Worm (Caenorhabditis elegans) whole organism, L1 larva: ENCODE results near the gene K09E2.3.

ENCODE experiments used
- F16B12.6 ChIP-seq: fragments of 150-350 bp; optimal IDR thresholded peaks from 2 replicates; lab custom pipeline; 2014; ENCODE audit warnings: missing biosample characterization, missing genetic modification characterization
- aly-2 ChIP-seq: fragments of 150-350 bp; optimal IDR thresholded peaks from 2 replicates; lab custom pipeline; 2014; ENCODE audit warnings: missing biosample characterization, missing genetic modification characterization
- blmp-1 ChIP-seq: fragments of 150-350 bp; optimal IDR thresholded peaks from 2 replicates; lab custom pipeline; 2014; ENCODE audit warnings: missing biosample characterization, missing genetic modification characterization
- ceh-63 ChIP-seq: fragments of 200-800 bp; sonication (Bioruptor generic); optimal IDR thresholded peaks from 2 replicates; lab custom pipeline; 2018; ENCODE audit warnings: mild to moderate bottlenecking, missing genetic modification characterization, missing compliant biosample characterization
- efl-1 ChIP-seq, 4 experiments: fragments of 150-350 bp; optimal IDR thresholded peaks in 3 of 4; peaks in 1 of 4; 1 replicate in 1 of 4; 2 replicates in 3 of 4; lab custom pipeline; 2014; ENCODE audit warnings: missing biosample characterization in 2 of 4, missing genetic modification characterization in 2 of 4, missing genetic modification reagents in 2 of 4
- efl-3 ChIP-seq: fragments of 200-800 bp; sonication (Bioruptor generic); optimal IDR thresholded peaks from 2 replicates; lab custom pipeline; 2018; ENCODE audit warnings: mild to moderate bottlenecking, missing genetic modification characterization, missing compliant biosample characterization
- egl-13 ChIP-seq: sonication (generic microtip); optimal IDR thresholded peaks from 2 replicates; lab custom pipeline; 2016; ENCODE audit warnings: missing genotype, missing genetic modification reagents, missing genetic modification characterization, missing compliant biosample characterization
- elt-2 ChIP-seq: sonication (generic microtip); optimal IDR thresholded peaks from 2 replicates; lab custom pipeline; 2016; ENCODE audit warnings: missing genetic modification characterization, mild to moderate bottlenecking, inconsistent platforms, missing compliant biosample characterization, missing genetic modification reagents
- fkh-10 ChIP-seq: sonication (generic microtip); optimal IDR thresholded peaks from 2 replicates; lab custom pipeline; 2017; ENCODE audit warnings: missing biosample characterization, missing genetic modification reagents, missing genetic modification characterization
- fos-1 ChIP-seq: fragments of 150-350 bp; optimal IDR thresholded peaks from 2 replicates; lab custom pipeline; 2014; ENCODE audit warnings: missing biosample characterization, missing genetic modification characterization
- hlh-4 ChIP-seq: sonication (generic microtip); optimal IDR thresholded peaks from 2 replicates; lab custom pipeline; 2016; ENCODE audit warnings: mild to moderate bottlenecking, missing genetic modification characterization, missing compliant biosample characterization
- irx-1 ChIP-seq: sonication (generic microtip); optimal IDR thresholded peaks from 2 replicates; lab custom pipeline; 2016; ENCODE audit warnings: missing genetic modification characterization, missing compliant biosample characterization
- isw-1 ChIP-seq: fragments of 200-800 bp; sonication (Bioruptor generic); IDR thresholded peaks from 2 replicates; pipeline ENCODE4 v1.3.6; 2022; ENCODE audit warnings: missing genetic modification characterization, missing compliant biosample characterization
- lin-15B ChIP-seq: fragments of 150-350 bp; sonication (generic microtip); optimal IDR thresholded peaks from 3 replicates; lab custom pipeline; 2014; ENCODE audit warnings: missing biosample characterization, missing genetic modification characterization
- lin-35 ChIP-seq, 2 experiments: fragments of 150-350 bp; optimal IDR thresholded peaks; 2 replicates each; lab custom pipeline; 2014; ENCODE audit warnings: missing biosample characterization in 2 of 2, missing genetic modification characterization in 2 of 2, missing genetic modification reagents in 2 of 2
- mef-2 ChIP-seq: fragments of 150-350 bp; optimal IDR thresholded peaks from 2 replicates; lab custom pipeline; 2014; ENCODE audit warnings: missing biosample characterization, missing genetic modification characterization
- nhr-20 ChIP-seq: sonication (generic microtip); optimal IDR thresholded peaks from 2 replicates; lab custom pipeline; 2016; ENCODE audit warnings: mild to moderate bottlenecking, missing genetic modification characterization, missing compliant biosample characterization
- nhr-47 ChIP-seq: sonication (generic microtip); optimal IDR thresholded peaks from 2 replicates; lab custom pipeline; 2016; ENCODE audit warnings: mild to moderate bottlenecking, missing genetic modification characterization, moderate library complexity, missing compliant biosample characterization
- nhr-71 ChIP-seq: sonication (generic microtip); optimal IDR thresholded peaks from 2 replicates; lab custom pipeline; 2016; ENCODE audit warnings: mild to moderate bottlenecking, missing genetic modification characterization, moderate library complexity, missing compliant biosample characterization
- nhr-76 ChIP-seq: sonication (generic microtip); optimal IDR thresholded peaks from 2 replicates; lab custom pipeline; 2017; ENCODE audit warnings: missing biosample characterization, missing genetic modification characterization
- nhr-77 ChIP-seq: fragments of 150-350 bp; optimal IDR thresholded peaks from 2 replicates; lab custom pipeline; 2014; ENCODE audit warnings: missing biosample characterization, missing genetic modification characterization
- nhr-85 ChIP-seq: sonication (generic microtip); peaks from one replicate; lab custom pipeline; 2016; ENCODE audit warnings: missing genetic modification characterization, inconsistent platforms, missing compliant biosample characterization
- nhr-90 ChIP-seq: sonication (generic microtip); optimal IDR thresholded peaks from 2 replicates; lab custom pipeline; 2016; ENCODE audit warnings: mild to moderate bottlenecking, missing genetic modification characterization, missing compliant biosample characterization; ENCODE audit not compliant: poor library complexity
- rnt-1 ChIP-seq: sonication (generic microtip); optimal IDR thresholded peaks from 2 replicates; lab custom pipeline; 2016; ENCODE audit warnings: mild to moderate bottlenecking, missing genetic modification characterization, moderate library complexity, missing compliant biosample characterization
- snpc-4 ChIP-seq: fragments of 150-350 bp; optimal IDR thresholded peaks from 2 replicates; lab custom pipeline; 2014; ENCODE audit warnings: missing biosample characterization, missing genetic modification characterization
- snu-23 ChIP-seq: sonication (generic microtip); optimal IDR thresholded peaks from 2 replicates; lab custom pipeline; 2016; ENCODE audit warnings: missing genetic modification characterization, missing compliant biosample characterization
- sptf-1 ChIP-seq: fragments of 150-350 bp; optimal IDR thresholded peaks from 2 replicates; lab custom pipeline; 2014; ENCODE audit warnings: missing biosample characterization, missing genetic modification characterization
- sup-37 ChIP-seq: fragments of 200-800 bp; sonication (Bioruptor generic); optimal IDR thresholded peaks from 2 replicates; lab custom pipeline; 2018; ENCODE audit warnings: mild to moderate bottlenecking, missing genetic modification characterization, missing compliant biosample characterization
- tbx-2 ChIP-seq: sonication (generic microtip); optimal IDR thresholded peaks from 2 replicates; lab custom pipeline; 2016; ENCODE audit warnings: missing genetic modification characterization, missing compliant biosample characterization
- unc-130 ChIP-seq: fragments of 150-350 bp; optimal IDR thresholded peaks from 2 replicates; lab custom pipeline; 2017; ENCODE audit warnings: missing biosample characterization, missing genetic modification characterization, inconsistent platforms
- vab-15 ChIP-seq: sonication (generic microtip); optimal IDR thresholded peaks from 2 replicates; lab custom pipeline; 2017; ENCODE audit warnings: missing genotype, mild to moderate bottlenecking, missing genetic modification characterization, missing compliant biosample characterization
- zag-1 ChIP-seq: fragments of 150-350 bp; optimal IDR thresholded peaks from 2 replicates; lab custom pipeline; 2014; ENCODE audit warnings: missing biosample characterization, missing genetic modification characterization
- zip-4 ChIP-seq: fragments of 200-800 bp; sonication (Bioruptor generic); optimal IDR thresholded peaks from 2 replicates; lab custom pipeline; 2018; ENCODE audit warnings: mild to moderate bottlenecking, missing genetic modification characterization, moderate library complexity, missing compliant biosample characterization
- ztf-4 ChIP-seq: fragments of 150-350 bp; optimal IDR thresholded peaks from 2 replicates; lab custom pipeline; 2014; ENCODE audit warnings: missing biosample characterization, missing genetic modification characterization

The K09E2.3 gene

DNA sequence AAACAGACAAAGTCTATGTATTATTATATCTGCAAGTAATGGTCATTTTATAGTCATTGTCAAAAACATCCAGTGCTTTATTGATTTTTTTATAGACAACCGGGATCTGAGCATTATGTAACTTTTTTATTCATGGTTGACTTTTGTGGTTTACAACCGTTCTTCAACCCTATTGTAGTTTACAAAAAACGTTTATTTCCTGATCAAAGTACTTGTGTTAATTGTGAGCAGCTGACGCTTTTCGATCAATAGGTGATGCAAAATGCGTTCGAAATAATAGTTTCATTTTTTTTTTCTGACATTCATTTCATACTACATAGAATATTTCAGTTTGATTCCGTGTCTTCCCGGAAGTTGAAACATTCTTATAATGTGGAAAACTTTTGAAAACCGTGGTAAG, at the start of gene K09E2.3, which contains the start of gene K09E2.2:
Gene K09E2.3, plus strand, starts transcription at position 325 of the 400 bp plus-strand sequence.
Gene K09E2.2, plus strand, starts transcription at position 301 of the 400 bp plus-strand sequence.
- TF ChIP-seq sptf-1 (tag; lab: Kevin White, UChicago), result no peak
- no peak for TF ChIP-seq lin-35 (GFP tag; optimal IDR thresholded peaks at IDR 0.05; lab: Kevin White, UChicago)
- TF ChIP-seq aly-2, result no peak
- no peak for TF ChIP-seq zip-4 (GFP tag; lab: Kevin White, UChicago)
- no peak for TF ChIP-seq nhr-76 (tag; lab: Kevin White, UChicago)
- TF ChIP-seq fkh-10, result no peak
- TF ChIP-seq efl-3, result no peak
- no peak for TF ChIP-seq mef-2 (tag; lab: Kevin White, UChicago)
- TF ChIP-seq lin-15B, result no peak
- TF ChIP-seq vab-15 (tag; lab: Kevin White, UChicago), result no peak
- TF ChIP-seq sup-37 (GFP tag; lab: Kevin White, UChicago), result no peak
- no peak for TF ChIP-seq nhr-47 (tag; lab: Kevin White, UChicago)
- no peak for TF ChIP-seq ceh-63 (GFP tag; lab: Kevin White, UChicago)
- TF ChIP-seq blmp-1 (tag; lab: Kevin White, UChicago), result no peak
- TF ChIP-seq nhr-71, result no peak
- TF ChIP-seq snpc-4 (tag; lab: Kevin White, UChicago), result no peak

DNA sequence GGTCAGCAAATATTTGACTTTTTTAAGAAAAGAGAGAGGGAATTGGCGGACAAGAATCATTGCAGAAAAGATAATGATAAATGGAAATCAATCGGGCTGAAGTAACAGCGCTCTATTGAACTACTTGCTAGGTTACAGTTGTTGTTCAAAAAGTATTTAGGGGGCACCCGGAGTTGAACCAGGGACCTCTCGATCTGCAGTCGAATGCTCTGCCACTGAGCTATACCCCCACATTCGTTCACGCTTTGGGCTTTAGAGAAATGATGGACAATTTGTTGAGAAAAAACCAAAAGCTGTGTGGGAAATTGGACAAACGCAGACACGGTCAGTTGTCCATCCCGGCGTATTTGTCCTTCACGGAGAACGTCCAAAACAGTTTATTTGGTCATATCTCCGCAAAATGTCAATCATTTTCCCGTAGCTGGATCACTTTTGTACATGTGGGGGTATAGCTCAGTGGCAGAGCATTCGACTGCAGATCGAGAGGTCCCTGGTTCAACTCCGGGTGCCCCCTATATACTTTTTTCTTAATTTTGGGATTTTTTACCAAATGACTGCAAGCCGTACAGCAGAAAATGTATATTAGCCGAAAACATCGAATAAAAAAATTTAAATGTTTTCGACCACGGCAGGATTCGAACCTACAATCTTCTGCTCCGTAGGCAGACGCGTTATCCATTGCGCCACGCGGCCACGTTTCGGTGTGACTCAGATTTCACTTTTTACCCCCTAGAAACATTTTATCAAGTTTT, 48.9 kb upstream of the K09E2.3 start:
- TF ChIP-seq nhr-47 (tag; lab: Kevin White, UChicago) (peak; percentile 14), F16B12.6 (tag; lab: Kevin White, UChicago) (no peak), nhr-90 (tag; lab: Kevin White, UChicago) (peak; percentile 22), fos-1 (no peak), snu-23 (GFP tag; lab: Kevin White, UChicago) (peak; percentile 14), nhr-85 (tag; lab: Kevin White, UChicago) (peak; percentile 27), nhr-77 (tag; lab: Kevin White, UChicago) (peak; percentile 18), lin-35 (GFP tag; optimal IDR thresholded peaks at IDR 0.05; lab: Kevin White, UChicago) (no peak), rnt-1 (tag; lab: Kevin White, UChicago) (peak; percentile 45), sup-37 (GFP tag; lab: Kevin White, UChicago) (no peak), efl-1 (optimal IDR thresholded peaks at IDR 0.05; lab: Kevin White, UChicago) (no peak), efl-1 (GFP tag; optimal IDR thresholded peaks at IDR 0.05 in 1 of 2; lab: Kevin White, UChicago) (peak in 1 of 2 experiments; percentile 80), nhr-71 (peak; percentile 8), isw-1 (GFP tag; lab: Robert Waterston, UW) (no peak)

DNA sequence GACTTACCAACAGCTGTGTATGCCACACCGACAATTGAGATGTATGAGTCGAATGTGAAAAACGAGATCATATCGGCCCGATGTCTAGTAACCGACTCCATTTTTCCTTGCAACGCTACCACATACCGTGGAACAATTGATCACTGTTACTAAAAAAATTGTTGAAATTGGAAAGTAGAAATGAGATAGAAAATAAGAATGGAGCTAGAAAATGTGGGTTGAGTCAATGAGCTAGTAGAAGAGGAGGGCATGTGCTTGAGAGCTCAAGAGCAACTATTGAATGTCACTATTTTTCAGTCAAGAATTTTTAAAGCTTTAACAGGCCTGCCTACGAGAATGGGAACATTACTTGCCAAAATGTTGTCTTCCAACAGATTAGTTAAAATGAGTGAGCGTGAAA, 47.8 kb upstream of the K09E2.3 start, which contains the start of gene K01A12.3:
Gene K01A12.3, minus strand, starts transcription at position 101 of the 400 bp plus-strand sequence.
- TF ChIP-seq nhr-71 (no peak), snu-23 (GFP tag; lab: Kevin White, UChicago) (no peak)

DNA sequence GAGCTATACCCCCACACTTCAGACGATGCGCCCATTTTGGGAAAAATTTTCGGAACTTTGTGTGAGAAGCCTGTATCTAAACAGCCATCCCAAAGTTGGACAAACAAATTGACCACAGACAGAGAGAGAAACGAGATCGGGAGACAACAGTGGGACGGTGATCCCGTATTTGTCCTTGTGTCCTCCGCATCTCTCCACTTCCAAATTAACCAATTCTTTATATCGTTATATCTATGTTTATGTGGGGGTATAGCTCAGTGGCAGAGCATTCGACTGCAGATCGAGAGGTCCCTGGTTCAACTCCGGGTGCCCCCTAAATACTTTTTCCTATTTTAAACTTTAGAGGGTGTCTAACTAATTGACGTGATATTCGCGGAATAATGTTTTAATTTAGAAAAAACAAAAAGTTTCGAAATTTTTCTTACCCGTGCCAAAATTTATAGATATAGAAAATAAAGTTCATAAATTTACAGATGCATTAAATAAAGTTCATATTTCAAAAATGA, 34.2 kb upstream of the K09E2.3 start:
- TF ChIP-seq nhr-90 (tag; lab: Kevin White, UChicago) (peak; percentile 22), egl-13 (no peak)

DNA sequence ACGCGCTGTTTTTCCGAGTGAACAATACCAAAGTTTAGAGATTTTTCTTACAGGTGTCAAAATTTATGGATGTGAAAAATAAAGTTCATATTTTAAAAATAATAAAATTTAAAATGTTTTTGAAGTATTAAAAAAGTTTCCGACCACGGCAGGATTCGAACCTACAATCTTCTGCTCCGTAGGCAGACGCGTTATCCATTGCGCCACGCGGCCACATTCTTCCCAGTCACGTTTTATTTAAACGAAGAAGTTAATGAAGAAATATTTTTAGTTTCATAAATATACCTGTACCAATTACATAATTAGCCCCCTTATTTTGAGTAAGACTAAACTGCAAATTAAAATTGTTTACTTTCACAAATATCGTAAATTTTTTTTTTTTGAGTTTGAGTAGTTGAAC, 32.2 kb upstream of the K09E2.3 start:
- TF ChIP-seq hlh-4 (tag; lab: Kevin White, UChicago), result no peak
- no peak for TF ChIP-seq nhr-77 (tag; lab: Kevin White, UChicago)
- TF ChIP-seq nhr-85 (tag; lab: Kevin White, UChicago), result peak; percentile 38
- peak; percentile 2 for TF ChIP-seq nhr-90 (tag; lab: Kevin White, UChicago)
- TF ChIP-seq elt-2 (tag; lab: Kevin White, UChicago), result peak; percentile 12
- no peak for TF ChIP-seq ztf-4
- TF ChIP-seq unc-130, result no peak
- TF ChIP-seq F16B12.6 (tag; lab: Kevin White, UChicago), result no peak
- no peak for TF ChIP-seq lin-15B
- TF ChIP-seq tbx-2 (tag; lab: Kevin White, UChicago), result no peak
- TF ChIP-seq snu-23 (GFP tag; lab: Kevin White, UChicago), result peak; percentile 6
- TF ChIP-seq lin-35 (GFP tag; optimal IDR thresholded peaks at IDR 0.05; lab: Kevin White, UChicago), result peak in 1 of 2 experiments; percentile 20
- TF ChIP-seq irx-1 (tag; lab: Kevin White, UChicago), result no peak
- TF ChIP-seq nhr-20 (tag; lab: Kevin White, UChicago), result peak; percentile 17
- TF ChIP-seq zag-1 (tag; lab: Kevin White, UChicago), result no peak
- TF ChIP-seq, all 84 proteins: peak for 6
